Worm (Caenorhabditis elegans): Measurements from ENCODE around the gene his-7.

- TF ChIP-seq W03F9.2 (tag; optimal IDR thresholded peaks at IDR 0.05) = no peak
- no peak for TF ChIP-seq him-1 (tag; optimal IDR thresholded peaks at IDR 0.05)
- TF ChIP-seq dao-5 (tag; optimal IDR thresholded peaks at IDR 0.05) = no peak
Observed at ce11 chrV:8560916-8561315, 27.7 kb downstream of the his-7 start, which contains the start of gene acr-16.
